Worm (Caenorhabditis elegans) whole organism, L2 larva: ENCODE data around the gene R05D3.3.

Source experiments
- C34F6.9 ChIP-seq: fragments of 150-350 bp; optimal IDR thresholded peaks from 2 replicates; lab custom pipeline; 2014; ENCODE audit warnings: missing biosample characterization, missing genetic modification characterization
- F13H6.1 ChIP-seq: sonication (generic microtip); optimal IDR thresholded peaks from 2 replicates; lab custom pipeline; 2016; ENCODE audit warnings: missing genetic modification characterization, missing compliant biosample characterization
- R02D3.7 ChIP-seq: fragments of 150-350 bp; optimal IDR thresholded peaks from 2 replicates; lab custom pipeline; 2014; ENCODE audit warnings: missing biosample characterization, missing genetic modification characterization
- Y55F3AM.14 ChIP-seq: fragments of 200-800 bp; sonication (Bioruptor generic); optimal IDR thresholded peaks from 2 replicates; lab custom pipeline; 2018; ENCODE audit warnings: mild to moderate bottlenecking, missing genetic modification characterization, missing compliant biosample characterization
- ZK546.5 ChIP-seq: sonication (generic microtip); optimal IDR thresholded peaks from 2 replicates; lab custom pipeline; 2017; ENCODE audit warnings: missing biosample characterization, missing genetic modification characterization
- alr-1 ChIP-seq: fragments of 150-350 bp; optimal IDR thresholded peaks from 2 replicates; lab custom pipeline; 2014; ENCODE audit warnings: missing biosample characterization, missing genetic modification characterization
- aly-2 ChIP-seq: fragments of 150-350 bp; optimal IDR thresholded peaks from 2 replicates; lab custom pipeline; 2014; ENCODE audit warnings: missing biosample characterization, missing genetic modification characterization
- ama-1 ChIP-seq: fragments of 150-350 bp; optimal IDR thresholded peaks from 2 replicates; lab custom pipeline; 2018; ENCODE audit warnings: inconsistent platforms
- blmp-1 ChIP-seq: sonication (generic microtip); optimal IDR thresholded peaks from 2 replicates; lab custom pipeline; 2017; ENCODE audit warnings: missing genetic modification characterization, mild to moderate bottlenecking, missing compliant biosample characterization, antibody characterized with exemption, moderate library complexity; ENCODE audit not compliant: insufficient read depth
- ceh-16 ChIP-seq: fragments of 150-350 bp; optimal IDR thresholded peaks from 2 replicates; lab custom pipeline; 2014; ENCODE audit warnings: missing biosample characterization, missing genetic modification characterization
- ceh-82 ChIP-seq: fragments of 150-350 bp; optimal IDR thresholded peaks from 2 replicates; lab custom pipeline; 2014; ENCODE audit warnings: missing biosample characterization, missing genetic modification characterization
- crh-2 ChIP-seq: sonication (generic microtip); optimal IDR thresholded peaks from 2 replicates; lab custom pipeline; 2017; ENCODE audit warnings: missing biosample characterization, missing genetic modification characterization
- dmd-4 ChIP-seq: sonication (generic microtip); optimal IDR thresholded peaks from 2 replicates; lab custom pipeline; 2017; ENCODE audit warnings: missing biosample characterization, missing genetic modification characterization
- egl-27 ChIP-seq: sonication (generic microtip); optimal IDR thresholded peaks from 3 replicates; lab custom pipeline; 2017; ENCODE audit warnings: missing biosample characterization, missing genetic modification reagents, missing genetic modification characterization
- elt-1 ChIP-seq: fragments of 150-350 bp; optimal IDR thresholded peaks from 2 replicates; lab custom pipeline; 2014; ENCODE audit warnings: missing biosample characterization, missing genetic modification characterization
- elt-3 ChIP-seq: sonication (generic microtip); optimal IDR thresholded peaks from 2 replicates; lab custom pipeline; 2017; ENCODE audit warnings: missing biosample characterization, missing genetic modification characterization
- fos-1 ChIP-seq: fragments of 150-350 bp; optimal IDR thresholded peaks from 2 replicates; lab custom pipeline; 2014; ENCODE audit warnings: missing biosample characterization, missing genetic modification characterization
- gmeb-1 ChIP-seq: fragments of 150-350 bp; optimal IDR thresholded peaks from 2 replicates; lab custom pipeline; 2014; ENCODE audit warnings: missing biosample characterization, missing genetic modification characterization
- lin-11 ChIP-seq: fragments of 150-350 bp; sonication (generic microtip); optimal IDR thresholded peaks from 2 replicates; lab custom pipeline; 2014; ENCODE audit warnings: missing biosample characterization, missing genetic modification characterization, inconsistent platforms, mixed read lengths
- lin-13 ChIP-seq: fragments of 150-350 bp; optimal IDR thresholded peaks from 2 replicates; lab custom pipeline; 2014; ENCODE audit warnings: missing biosample characterization, missing genetic modification reagents, missing genetic modification characterization
- lin-39 ChIP-seq: fragments of 150-350 bp; optimal IDR thresholded peaks from 2 replicates; lab custom pipeline; 2014; ENCODE audit warnings: missing biosample characterization, missing genetic modification reagents, missing genetic modification characterization
- lsy-2 ChIP-seq, 2 experiments: fragments of 150-350 bp in 1 of 2; sonication (generic microtip) in 1 of 2; optimal IDR thresholded peaks; 2 replicates each; lab custom pipeline; 2014 to 2017; ENCODE audit warnings: missing biosample characterization in 2 of 2, missing genetic modification characterization in 2 of 2
- mab-5 ChIP-seq: fragments of 150-350 bp; optimal IDR thresholded peaks from 2 replicates; lab custom pipeline; 2014; ENCODE audit warnings: missing biosample characterization, missing genetic modification characterization
- mbf-1 ChIP-seq: sonication (generic microtip); optimal IDR thresholded peaks from 2 replicates; lab custom pipeline; 2017; ENCODE audit warnings: missing biosample characterization, missing genetic modification characterization
- mdl-1 ChIP-seq, 2 experiments: fragments of 150-350 bp in 1 of 2; sonication (generic microtip) in 1 of 2; optimal IDR thresholded peaks; 2 replicates each; lab custom pipeline; 2017; ENCODE audit warnings: missing biosample characterization in 2 of 2, missing genetic modification characterization in 2 of 2
- nhr-10 ChIP-seq: sonication (generic microtip); optimal IDR thresholded peaks from 2 replicates; lab custom pipeline; 2017; ENCODE audit warnings: missing biosample characterization, missing genetic modification characterization
- nhr-11 ChIP-seq: fragments of 150-350 bp; optimal IDR thresholded peaks from 2 replicates; lab custom pipeline; 2014; ENCODE audit warnings: missing biosample characterization, missing genetic modification characterization
- nhr-12 ChIP-seq: fragments of 150-350 bp; optimal IDR thresholded peaks from 2 replicates; lab custom pipeline; 2014; ENCODE audit warnings: missing biosample characterization, missing genetic modification characterization
- nhr-129 ChIP-seq: fragments of 150-350 bp; optimal IDR thresholded peaks from 2 replicates; lab custom pipeline; 2014; ENCODE audit warnings: missing biosample characterization, missing genetic modification characterization
- nhr-21 ChIP-seq: fragments of 150-350 bp; optimal IDR thresholded peaks from 2 replicates; lab custom pipeline; 2014; ENCODE audit warnings: missing biosample characterization, missing genetic modification characterization
- nhr-23 ChIP-seq: fragments of 150-350 bp; optimal IDR thresholded peaks from 2 replicates; lab custom pipeline; 2014; ENCODE audit warnings: missing biosample characterization, missing genetic modification reagents, missing genetic modification characterization
- nhr-237 ChIP-seq: fragments of 150-350 bp; optimal IDR thresholded peaks from 2 replicates; lab custom pipeline; 2014; ENCODE audit warnings: missing biosample characterization, missing genetic modification characterization
- nhr-25 ChIP-seq: fragments of 150-350 bp; sonication (generic microtip); optimal IDR thresholded peaks from 3 replicates; lab custom pipeline; 2014; ENCODE audit warnings: missing biosample characterization, missing genetic modification characterization
- nhr-6 ChIP-seq: fragments of 150-350 bp; optimal IDR thresholded peaks from 2 replicates; lab custom pipeline; 2014; ENCODE audit warnings: missing biosample characterization, missing genetic modification characterization
- nhr-77 ChIP-seq: fragments of 150-350 bp; optimal IDR thresholded peaks from 2 replicates; lab custom pipeline; 2014; ENCODE audit warnings: missing biosample characterization, missing genetic modification characterization
- peb-1 ChIP-seq: fragments of 150-350 bp; optimal IDR thresholded peaks from 2 replicates; lab custom pipeline; 2014; ENCODE audit warnings: missing biosample characterization, missing genetic modification characterization
- sem-4 ChIP-seq: fragments of 150-350 bp; optimal IDR thresholded peaks from 2 replicates; lab custom pipeline; 2014; ENCODE audit warnings: missing biosample characterization, missing genetic modification reagents, missing genetic modification characterization
- skn-1 ChIP-seq: sonication (generic microtip); optimal IDR thresholded peaks from 2 replicates; lab custom pipeline; 2017; ENCODE audit warnings: missing biosample characterization, missing genetic modification characterization
- sma-3 ChIP-seq: sonication (generic microtip); optimal IDR thresholded peaks from 2 replicates; lab custom pipeline; 2016; ENCODE audit warnings: missing genetic modification reagents, missing genetic modification characterization, missing compliant biosample characterization
- sma-9 ChIP-seq, 2 experiments: fragments of 150-350 bp in 1 of 2; sonication (generic microtip) in 1 of 2; optimal IDR thresholded peaks; 2 replicates each; lab custom pipeline; 2014 to 2016; ENCODE audit warnings: missing genetic modification characterization in 2 of 2, mild to moderate bottlenecking in 1 of 2, missing biosample characterization in 1 of 2, missing compliant biosample characterization in 1 of 2, missing genetic modification reagents in 1 of 2, moderate library complexity in 1 of 2
- snpc-4 ChIP-seq: fragments of 150-350 bp; optimal IDR thresholded peaks from 2 replicates; lab custom pipeline; 2014; ENCODE audit warnings: missing biosample characterization, missing genetic modification characterization
- unc-39 ChIP-seq: fragments of 150-350 bp; optimal IDR thresholded peaks from 2 replicates; lab custom pipeline; 2014; ENCODE audit warnings: missing biosample characterization, missing genetic modification characterization
- unc-55 ChIP-seq: fragments of 150-350 bp; sonication (generic microtip); optimal IDR thresholded peaks from 3 replicates; lab custom pipeline; 2014; ENCODE audit warnings: missing biosample characterization, missing genetic modification reagents, missing genetic modification characterization
- unc-62 ChIP-seq: fragments of 150-350 bp; optimal IDR thresholded peaks from 2 replicates; lab custom pipeline; 2014; ENCODE audit warnings: missing biosample characterization, missing genetic modification reagents, missing genetic modification characterization
- zag-1 ChIP-seq: fragments of 150-350 bp; optimal IDR thresholded peaks from 2 replicates; lab custom pipeline; 2014; ENCODE audit warnings: missing biosample characterization, missing genetic modification characterization
- ztf-1 ChIP-seq: fragments of 200-800 bp; sonication (Bioruptor generic); conservative IDR thresholded peaks from 2 replicates; pipeline ENCODE4 v1.3.6; 2022; ENCODE audit warnings: missing genetic modification characterization, missing compliant biosample characterization
- ztf-11 ChIP-seq: sonication (generic microtip); optimal IDR thresholded peaks from 2 replicates; lab custom pipeline; 2017; ENCODE audit warnings: missing biosample characterization, missing genetic modification characterization
- ztf-4 ChIP-seq: fragments of 150-350 bp; optimal IDR thresholded peaks from 2 replicates; lab custom pipeline; 2014; ENCODE audit warnings: missing biosample characterization, missing genetic modification characterization

Gene R05D3.3

ce11 chrIII:8356407-8356881 is 7.4 kb upstream of the R05D3.3 start (continued):
- peak; percentile 75 for TF ChIP-seq sma-9 (GFP tag; optimal IDR thresholded peaks at IDR 0.05; lab: Kevin White, UChicago)
- TF ChIP-seq sma-9 (tag; optimal IDR thresholded peaks at IDR 0.05; lab: Kevin White, UChicago) = no peak
- peak; percentile 91 for TF ChIP-seq sem-4 (tag; lab: Kevin White, UChicago)
- TF ChIP-seq nhr-10 (tag; lab: Kevin White, UChicago) = no peak

DNA sequence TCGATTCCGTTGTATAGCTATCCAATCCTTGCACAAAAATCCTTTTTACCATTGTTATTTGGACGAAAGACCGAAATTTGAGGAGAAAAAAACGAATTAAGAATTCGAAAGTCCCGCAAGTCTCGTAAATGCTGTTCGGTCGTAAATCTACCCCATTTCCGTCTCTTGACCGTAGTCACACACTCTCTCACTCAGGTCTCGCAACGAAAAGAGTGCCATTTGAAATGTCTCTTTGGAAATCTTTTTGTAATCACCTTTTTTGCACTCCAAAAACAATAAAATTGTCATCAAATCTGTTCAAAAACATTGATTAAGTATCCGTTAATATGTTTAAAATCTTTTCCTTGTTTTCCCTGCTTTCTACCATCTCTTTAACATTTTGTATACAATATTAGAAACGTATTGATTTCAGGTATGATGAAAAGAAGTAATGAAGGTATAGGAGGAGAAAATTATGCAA is 5.6 kb upstream of the R05D3.3 start, which contains the start of the genes R05D3.8 and rfp-1:
Gene R05D3.8 (minus strand): TSS at position 115 of the 460 bp plus-strand sequence.
Gene rfp-1 (plus strand): TSS at position 410 of the 460 bp plus-strand sequence.
- TF ChIP-seq crh-2 (tag; lab: Kevin White, UChicago) (peak; percentile 88), nhr-23 (tag; lab: Kevin White, UChicago) (no peak), sma-3 (GFP tag; lab: Kevin White, UChicago) (peak; percentile 69), ztf-11 (tag; lab: Kevin White, UChicago) (no peak), peb-1 (no peak), fos-1 (tag; lab: Kevin White, UChicago) (peak; percentile 72), nhr-129 (tag; lab: Kevin White, UChicago) (peak; percentile 95), Y55F3AM.14 (GFP tag; lab: Kevin White, UChicago) (no peak), elt-1 (no peak), ZK546.5 (tag; lab: Kevin White, UChicago) (peak; percentile 44), gmeb-1 (tag; lab: Kevin White, UChicago) (peak; percentile 85), mbf-1 (tag; lab: Kevin White, UChicago) (no peak), nhr-11 (no peak), elt-3 (no peak), alr-1 (tag; lab: Kevin White, UChicago) (no peak), skn-1 (tag; lab: Kevin White, UChicago) (no peak), dmd-4 (tag; lab: Kevin White, UChicago) (no peak), nhr-237 (no peak), egl-27 (peak; percentile 12), ztf-1 (GFP tag; lab: Robert Waterston, UW) (no peak), mdl-1 (tag; optimal IDR thresholded peaks at IDR 0.05; lab: Kevin White, UChicago) (no peak), ceh-16 (tag; lab: Kevin White, UChicago) (peak; percentile 34), mab-5 (peak; percentile 63), nhr-77 (tag; lab: Kevin White, UChicago) (no peak), unc-55 (GFP tag; lab: Kevin White, UChicago) (peak; percentile 92), nhr-10 (tag; lab: Kevin White, UChicago) (no peak), blmp-1 (no peak), unc-39 (tag; lab: Kevin White, UChicago) (no peak), unc-62 (GFP tag; lab: Kevin White, UChicago) (no peak), zag-1 (tag; lab: Kevin White, UChicago) (peak; percentile 24), R02D3.7 (tag; lab: Kevin White, UChicago) (peak; percentile 97), lin-13 (GFP tag; lab: Kevin White, UChicago) (peak; percentile 87), ceh-82 (tag; lab: Kevin White, UChicago) (no peak), sma-9 (GFP tag; optimal IDR thresholded peaks at IDR 0.05; lab: Kevin White, UChicago) (peak; percentile 74), sma-9 (tag; optimal IDR thresholded peaks at IDR 0.05; lab: Kevin White, UChicago) (no peak), nhr-21 (tag; lab: Kevin White, UChicago) (peak; percentile 65), lin-39 (tag; lab: Kevin White, UChicago) (no peak), nhr-6 (tag; lab: Kevin White, UChicago) (peak; percentile 34), aly-2 (tag; lab: Kevin White, UChicago) (no peak), ama-1 (lab: Kevin White, UChicago) (peak; percentile 67), C34F6.9 (tag; lab: Kevin White, UChicago) (peak; percentile 89), lin-11 (tag; lab: Kevin White, UChicago) (peak; percentile 63), lsy-2 (tag; optimal IDR thresholded peaks at IDR 0.05; lab: Kevin White, UChicago) (peak; percentile 97 to 99), sem-4 (tag; lab: Kevin White, UChicago) (peak; percentile 43), nhr-12 (tag; lab: Kevin White, UChicago) (no peak), F13H6.1 (tag; lab: Kevin White, UChicago) (peak; percentile 44), ztf-4 (no peak), nhr-25 (tag; lab: Kevin White, UChicago) (peak; percentile 76), snpc-4 (no peak)
